Fruit fly (Drosophila melanogaster) whole organism, embryonic: ENCODE results near the gene dgt1.

ENCODE experiments used
- ATbp ChIP-seq: fragments of 200-800 bp; sonication (Bioruptor generic); optimal IDR thresholded peaks from 2 replicates; lab custom pipeline; 2017; ENCODE audit warnings: missing biosample characterization, mild to moderate bottlenecking, missing genetic modification characterization, missing genetic modification reagents
- Atf-2 ChIP-seq: fragments of 200-800 bp; sonication (Bioruptor generic); optimal IDR thresholded peaks from 2 replicates; lab custom pipeline; 2016; ENCODE audit warnings: missing biosample characterization, missing genetic modification characterization
- CG10274 ChIP-seq: fragments of 200-800 bp; sonication (Bioruptor generic); optimal IDR thresholded peaks from 3 replicates; lab custom pipeline; 2017; ENCODE audit warnings: missing biosample characterization, mild to moderate bottlenecking, missing genetic modification characterization
- CG10366 ChIP-seq: fragments of 200-800 bp; sonication (Bioruptor generic); IDR thresholded peaks from 2 replicates; pipeline ENCODE4 v1.3.6; 2022; ENCODE audit warnings: missing biosample characterization, missing genetic modification characterization
- CG11456 ChIP-seq: fragments of 200-800 bp; sonication (Bioruptor generic); IDR thresholded peaks from 3 replicates; pipeline ENCODE4 v1.3.6; 2022; ENCODE audit warnings: missing biosample characterization, missing genetic modification characterization
- CG12299 ChIP-seq: fragments of 200-800 bp; sonication (Bioruptor generic); optimal IDR thresholded peaks from 2 replicates; lab custom pipeline; 2018; ENCODE audit warnings: missing biosample characterization, mild to moderate bottlenecking, missing genetic modification characterization
- CG14014 ChIP-seq: fragments of 200-800 bp; sonication (Bioruptor generic); IDR thresholded peaks from 2 replicates; pipeline ENCODE4 v1.3.6; 2022; ENCODE audit warnings: missing biosample characterization, missing genetic modification characterization
- CG14050 ChIP-seq: fragments of 200-800 bp; sonication (Bioruptor generic); IDR thresholded peaks from 3 replicates; pipeline ENCODE4 v1.3.6; 2022; ENCODE audit warnings: missing biosample characterization, missing genetic modification characterization
- CG1529 ChIP-seq: fragments of 200-800 bp; sonication (Bioruptor generic); optimal IDR thresholded peaks from 3 replicates; lab custom pipeline; 2018; ENCODE audit warnings: missing biosample characterization, missing genetic modification characterization
- CG17361 ChIP-seq: fragments of 200-800 bp; sonication (Bioruptor generic); IDR thresholded peaks from 3 replicates; pipeline ENCODE4 v1.3.6; 2022; ENCODE audit warnings: missing biosample characterization, missing genetic modification characterization
- CG17829 ChIP-seq: fragments of 200-800 bp; optimal IDR thresholded peaks from 2 replicates; lab custom pipeline; 2019; ENCODE audit warnings: missing biosample characterization, mild to moderate bottlenecking, missing genetic modification characterization, moderate library complexity
- CG18476 ChIP-seq: fragments of 200-800 bp; sonication (Bioruptor generic); optimal IDR thresholded peaks from 2 replicates; lab custom pipeline; 2016; ENCODE audit warnings: missing biosample characterization, mild to moderate bottlenecking, missing genetic modification characterization
- CG2120 ChIP-seq: fragments of 200-800 bp; sonication (Bioruptor generic); optimal IDR thresholded peaks from 3 replicates; lab custom pipeline; 2016; ENCODE audit warnings: missing biosample characterization, missing genetic modification characterization
- CG30020 ChIP-seq: fragments of 200-800 bp; optimal IDR thresholded peaks from 2 replicates; lab custom pipeline; 2019; ENCODE audit warnings: missing biosample characterization, mild to moderate bottlenecking, missing genetic modification characterization, moderate library complexity
- CG3163 ChIP-seq: fragments of 200-800 bp; sonication (Bioruptor generic); optimal IDR thresholded peaks from 3 replicates; lab custom pipeline; 2016; ENCODE audit warnings: missing biosample characterization, missing genetic modification characterization
- CG7839 ChIP-seq: fragments of 200-800 bp; sonication (Bioruptor generic); optimal IDR thresholded peaks from 3 replicates; lab custom pipeline; 2018; ENCODE audit warnings: missing biosample characterization, mild to moderate bottlenecking, missing genetic modification characterization, moderate library complexity
- Camta ChIP-seq: fragments of 200-800 bp; sonication (Bioruptor generic); optimal IDR thresholded peaks from 2 replicates; lab custom pipeline; 2016; ENCODE audit warnings: missing biosample characterization, missing genetic modification characterization
- ERR ChIP-seq: fragments of 200-800 bp; sonication (Bioruptor generic); optimal IDR thresholded peaks from 2 replicates; lab custom pipeline; 2016; ENCODE audit warnings: missing biosample characterization, missing genetic modification characterization
- HHEX ChIP-seq: fragments of 200-800 bp; sonication (Bioruptor generic); optimal IDR thresholded peaks from 3 replicates; lab custom pipeline; 2017; ENCODE audit warnings: missing biosample characterization, mild to moderate bottlenecking, missing genetic modification characterization, missing genetic modification reagents
- HmgZ ChIP-seq: fragments of 200-800 bp; sonication (Bioruptor generic); optimal IDR thresholded peaks from 2 replicates; lab custom pipeline; 2018; ENCODE audit warnings: missing biosample characterization, mild to moderate bottlenecking, missing genetic modification characterization
- Hr3 ChIP-seq: fragments of 200-800 bp; sonication (Bioruptor generic); optimal IDR thresholded peaks from 3 replicates; lab custom pipeline; 2016; ENCODE audit warnings: missing biosample characterization, missing genetic modification characterization
- MBD-R2 ChIP-seq: fragments of 200-800 bp; sonication (Bioruptor generic); IDR thresholded peaks from 2 replicates; pipeline ENCODE4 v1.3.6; 2022; ENCODE audit warnings: missing biosample characterization, missing genetic modification characterization
- MESR4 ChIP-seq: fragments of 200-800 bp; sonication (Bioruptor generic); optimal IDR thresholded peaks from 2 replicates; lab custom pipeline; 2018; ENCODE audit warnings: missing biosample characterization, mild to moderate bottlenecking, missing genetic modification characterization, moderate library complexity
- Neu2 ChIP-seq: fragments of 200-800 bp; sonication (Bioruptor generic); optimal IDR thresholded peaks from 3 replicates; lab custom pipeline; 2016; ENCODE audit warnings: missing biosample characterization, missing genetic modification characterization, borderline replicate concordance
- Rx ChIP-seq: fragments of 200-800 bp; sonication (Bioruptor generic); IDR thresholded peaks from 2 replicates; pipeline ENCODE4 v1.3.6; 2022; ENCODE audit warnings: missing biosample characterization, missing genetic modification characterization
- Ssrp ChIP-seq: fragments of 200-800 bp; sonication (Bioruptor generic); optimal IDR thresholded peaks from 2 replicates; lab custom pipeline; 2018; ENCODE audit warnings: missing biosample characterization, mild to moderate bottlenecking, missing genetic modification characterization, moderate library complexity
- Usf ChIP-seq: fragments of 200-800 bp; sonication (Bioruptor generic); optimal IDR thresholded peaks from 2 replicates; lab custom pipeline; 2017; ENCODE audit warnings: missing genotype, missing biosample characterization, missing genetic modification characterization
- aop ChIP-seq: fragments of 200-800 bp; sonication (Bioruptor generic); IDR thresholded peaks from 2 replicates; pipeline ENCODE4 v1.3.6; 2022; ENCODE audit warnings: missing biosample characterization, missing genetic modification characterization
- bbx ChIP-seq: fragments of 200-800 bp; sonication (Bioruptor generic); IDR thresholded peaks from 2 replicates; pipeline ENCODE4 v1.3.6; 2022; ENCODE audit warnings: missing biosample characterization, missing genetic modification characterization; ENCODE audit not compliant: partially characterized antibody
- bcd ChIP-seq: fragments of 200-800 bp; sonication (Bioruptor generic); optimal IDR thresholded peaks from 2 replicates; lab custom pipeline; 2017; ENCODE audit warnings: missing biosample characterization, mild to moderate bottlenecking, missing genetic modification characterization
- caup ChIP-seq: fragments of 200-800 bp; sonication (Bioruptor generic); optimal IDR thresholded peaks from 3 replicates; lab custom pipeline; 2017; ENCODE audit warnings: missing biosample characterization, mild to moderate bottlenecking, missing genetic modification characterization, moderate library complexity; ENCODE audit not compliant: severe bottlenecking
- chm ChIP-seq: fragments of 200-800 bp; sonication (Bioruptor generic); IDR thresholded peaks from 2 replicates; pipeline ENCODE4 v1.3.6; 2022; ENCODE audit warnings: missing biosample characterization, missing genetic modification characterization
- corto ChIP-seq: fragments of 200-800 bp; sonication (Bioruptor generic); optimal IDR thresholded peaks from 2 replicates; lab custom pipeline; 2016; ENCODE audit warnings: missing biosample characterization, mild to moderate bottlenecking, missing genetic modification characterization, moderate library complexity
- eve ChIP-seq, 2 experiments: fragments of >200 bp; optimal IDR thresholded peaks; 2 replicates each; lab custom pipeline; 2017; ENCODE audit warnings: missing biosample characterization in 2 of 2, missing genetic modification characterization in 2 of 2
- ewg ChIP-seq: fragments of 200-800 bp; sonication (Bioruptor generic); optimal IDR thresholded peaks from 3 replicates; lab custom pipeline; 2017; ENCODE audit warnings: mild to moderate bottlenecking, missing biosample characterization, missing genetic modification reagents, missing genetic modification characterization
- gcm ChIP-seq: fragments of 200-800 bp; sonication (Bioruptor generic); optimal IDR thresholded peaks from 2 replicates; lab custom pipeline; 2019; ENCODE audit warnings: missing biosample characterization, mild to moderate bottlenecking, missing genetic modification characterization, moderate library complexity
- maf-S ChIP-seq: fragments of 200-800 bp; sonication (Bioruptor generic); optimal IDR thresholded peaks from 2 replicates; lab custom pipeline; 2016; ENCODE audit warnings: missing biosample characterization, missing genetic modification characterization
- oc ChIP-seq: fragments of 200-800 bp; sonication (Bioruptor generic); optimal IDR thresholded peaks from 2 replicates; lab custom pipeline; 2018; ENCODE audit warnings: missing biosample characterization, mild to moderate bottlenecking, missing genetic modification characterization, moderate library complexity
- org-1 ChIP-seq: fragments of 200-800 bp; sonication (Bioruptor generic); optimal IDR thresholded peaks from 2 replicates; lab custom pipeline; 2017; ENCODE audit warnings: missing biosample characterization, missing genetic modification characterization
- otp ChIP-seq: fragments of 200-800 bp; sonication (Bioruptor generic); IDR thresholded peaks from 3 replicates; pipeline ENCODE4, ENCODE4 v1.3.6; 2022; ENCODE audit warnings: missing biosample characterization, missing genetic modification characterization
- phol ChIP-seq: fragments of 200-800 bp; sonication (Bioruptor generic); optimal IDR thresholded peaks from 3 replicates; lab custom pipeline; 2018; ENCODE audit warnings: missing biosample characterization, mild to moderate bottlenecking, missing genetic modification characterization, moderate library complexity
- pum ChIP-seq: fragments of 200-800 bp; sonication (Bioruptor generic); optimal IDR thresholded peaks from 2 replicates; lab custom pipeline; 2016; ENCODE audit warnings: missing biosample characterization, missing genetic modification characterization
- rib ChIP-seq: fragments of 200-800 bp; sonication (Bioruptor generic); IDR thresholded peaks from 2 replicates; pipeline ENCODE4 v1.3.6; 2022; ENCODE audit warnings: missing biosample characterization, missing genetic modification characterization
- sc ChIP-seq, 3 experiments: fragments of >200 bp in 2 of 3; fragments of 200-800 bp in 1 of 3; sonication (Bioruptor generic) in 1 of 3; optimal IDR thresholded peaks; 2 replicates in 2 of 3; 3 replicates in 1 of 3; lab custom pipeline; 2017; ENCODE audit warnings: mild to moderate bottlenecking in 1 of 3, missing biosample characterization in 1 of 3, missing genetic modification characterization in 1 of 3, missing genetic modification reagents in 1 of 3
- scrt ChIP-seq: fragments of 200-800 bp; sonication (Bioruptor generic); optimal IDR thresholded peaks from 2 replicates; lab custom pipeline; 2018; ENCODE audit warnings: missing biosample characterization, mild to moderate bottlenecking, missing genetic modification characterization, moderate library complexity
- slbo ChIP-seq: fragments of 200-800 bp; sonication (Bioruptor generic); IDR thresholded peaks from 2 replicates; pipeline ENCODE4 v1.3.6; 2022; ENCODE audit warnings: missing biosample characterization, missing genetic modification characterization
- slp2 ChIP-seq: fragments of 200-800 bp; sonication (Bioruptor generic); optimal IDR thresholded peaks from 2 replicates; lab custom pipeline; 2016; ENCODE audit warnings: missing biosample characterization, missing genetic modification characterization
- sr ChIP-seq: fragments of 200-800 bp; sonication (Bioruptor generic); IDR thresholded peaks from 3 replicates; pipeline ENCODE4 v1.3.6; 2022; ENCODE audit warnings: missing biosample characterization, missing genetic modification characterization

Gene dgt1

dm6 chr3R:29861432-29862249 is 4.3 kb upstream of the dgt1 start, which contains the start of the genes CG15514 and RpS8 (continued):
- TF ChIP-seq CG14014 (GFP tag; lab: Robert Waterston, UW) (peak; percentile 63), phol (tag; lab: Kevin White, UChicago) (peak; percentile 75), HHEX (GFP tag; lab: Kevin White, UChicago) (peak; percentile 68), Neu2 (no peak), CG17829 (peak; percentile 63), scrt (GFP tag; lab: Kevin White, UChicago) (peak; percentile 51), sc (optimal IDR thresholded peaks at IDR 0.05; lab: Kevin White, UChicago) (no peak), sc (GFP tag; optimal IDR thresholded peaks at IDR 0.05; lab: Kevin White, UChicago) (peak; percentile 17), CG14050 (GFP tag; lab: Robert Waterston, UW) (no peak), ewg (peak; percentile 44), CG3163 (GFP tag; lab: Kevin White, UChicago) (no peak), MBD-R2 (GFP tag; lab: Robert Waterston, UW) (peak; percentile 67), otp (GFP tag; lab: Robert Waterston, UW) (0 out of 3 replicates have a peak, but pooled peaks have one; percentile 30), pum (GFP tag; lab: Kevin White, UChicago) (peak; percentile 23), MESR4 (GFP tag; lab: Kevin White, UChicago) (peak; percentile 97), CG2120 (peak; percentile 43), CG11456 (GFP tag; lab: Robert Waterston, UW) (peak; percentile 63; the same call in 1 of the 3 replicates), sr (GFP tag; lab: Robert Waterston, UW) (peak; percentile 10; the same call in 1 of the 3 replicates), chm (GFP tag; lab: Robert Waterston, UW) (peak; percentile 57; the same call in 1 of the 2 replicates), CG17361 (peak; percentile 64), corto (no peak), CG12299 (peak; percentile 45), HmgZ (tag; lab: Kevin White, UChicago) (peak; percentile 29), Rx (peak; percentile 24; the same call in 1 of the 2 replicates), slp2 (GFP tag; lab: Kevin White, UChicago) (peak; percentile 19), gcm (GFP tag; lab: Kevin White, UChicago) (peak; percentile 38), caup (GFP tag; lab: Kevin White, UChicago) (peak; percentile 86), CG30020 (peak; percentile 72), aop (no peak), CG10366 (peak; percentile 31; the same call in 1 of the 2 replicates), CG10274 (GFP tag; lab: Kevin White, UChicago) (peak; percentile 23), ATbp (GFP tag; lab: Kevin White, UChicago) (peak; percentile 45), Camta (GFP tag; lab: Kevin White, UChicago) (peak; percentile 24), Ssrp (tag; lab: Kevin White, UChicago) (peak; percentile 30), Atf-2 (GFP tag; lab: Kevin White, UChicago) (no peak), Hr3 (GFP tag; lab: Kevin White, UChicago) (peak; percentile 36), CG18476 (GFP tag; lab: Kevin White, UChicago) (no peak), CG1529 (GFP tag; lab: Kevin White, UChicago) (peak; percentile 43), rib (GFP tag; lab: Robert Waterston, UW) (no peak), ERR (GFP tag; lab: Kevin White, UChicago) (peak; percentile 36), eve (GFP tag; optimal IDR thresholded peaks at IDR 0.05; lab: Kevin White, UChicago) (no peak), org-1 (GFP tag; lab: Kevin White, UChicago) (peak; percentile 44), bbx (GFP tag; lab: Robert Waterston, UW) (peak; percentile 8; the same call in 1 of the 2 replicates), oc (tag; lab: Kevin White, UChicago) (peak; percentile 13), bcd (peak; percentile 77), maf-S (GFP tag; lab: Kevin White, UChicago) (no peak), CG7839 (tag; lab: Kevin White, UChicago) (peak; percentile 47), slbo (GFP tag; lab: Robert Waterston, UW) (peak; percentile 59), Usf (GFP tag; lab: Kevin White, UChicago) (peak; percentile 8)
